Worm (Caenorhabditis elegans): ENCODE results near the gene fip-1.

fip-1 gene

DNA sequence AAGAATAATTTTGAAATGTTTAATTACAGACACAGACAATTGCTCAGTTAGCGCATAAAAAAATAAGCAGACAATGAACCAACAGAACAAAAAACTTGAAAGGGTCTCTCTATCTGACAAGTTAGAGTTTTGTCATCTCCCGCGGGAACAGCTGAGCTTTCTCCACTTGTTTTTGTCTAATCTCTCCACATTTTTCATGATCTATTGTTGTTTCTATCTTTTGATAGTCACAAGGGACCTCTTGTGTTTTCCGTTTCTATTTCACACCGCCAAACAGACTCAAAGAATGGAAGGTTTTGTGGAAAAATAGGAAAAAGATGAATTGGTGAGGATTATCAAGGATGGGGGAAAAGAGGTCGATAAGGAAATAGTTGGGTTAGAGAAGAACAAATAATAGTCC lies 2.7 kb upstream of the fip-1 start:
- no peak for TF ChIP-seq F49E8.2 (tag; optimal IDR thresholded peaks at IDR 0.05; ENCODE audit: borderline replicate concordance)
- peak; percentile 11 for TF ChIP-seq lin-39 (tag; optimal IDR thresholded peaks at IDR 0.05)
- peak in 1 of 2 experiments; percentile 94 for TF ChIP-seq unc-62 (GFP tag; optimal IDR thresholded peaks at IDR 0.05 in 1 of 2)
- TF ChIP-seq unc-62 (tag; optimal IDR thresholded peaks at IDR 0.05): no peak
- peak in 1 of 2 experiments; percentile 44 for TF ChIP-seq lsy-2 (tag; optimal IDR thresholded peaks at IDR 0.05)
- no peak for TF ChIP-seq nhr-41 (GFP tag; IDR thresholded peaks at IDR 0.05)
- peak in 1 of 2 experiments; percentile 30 for TF ChIP-seq daf-16 (GFP tag; optimal IDR thresholded peaks at IDR 0.05)
- TF ChIP-seq daf-16 (tag; optimal IDR thresholded peaks at IDR 0.05): no peak
- 0 out of 2 replicates have a peak, but pooled peaks have one; percentile 36 for TF ChIP-seq ceh-20 (GFP tag; IDR thresholded peaks at IDR 0.05)
- no peak for TF ChIP-seq spr-3 (GFP tag; optimal IDR thresholded peaks at IDR 0.05)
- peak; percentile 5 for TF ChIP-seq rbr-2 (tag; optimal IDR thresholded peaks at IDR 0.05)
- no peak for TF ChIP-seq ZK546.5 (tag; optimal IDR thresholded peaks at IDR 0.05)
- TF ChIP-seq hlh-30 (tag; optimal IDR thresholded peaks at IDR 0.05; ENCODE audit: insufficient read depth): peak; percentile 32
- 0 out of 2 replicates have a peak, but pooled peaks have one; percentile 10 for TF ChIP-seq hmg-1.1 (GFP tag; IDR thresholded peaks at IDR 0.05)
- peak; percentile 27 for TF ChIP-seq mep-1 (tag; optimal IDR thresholded peaks at IDR 0.05)
- TF ChIP-seq dmd-6 (GFP tag; IDR thresholded peaks at IDR 0.05): no peak

DNA sequence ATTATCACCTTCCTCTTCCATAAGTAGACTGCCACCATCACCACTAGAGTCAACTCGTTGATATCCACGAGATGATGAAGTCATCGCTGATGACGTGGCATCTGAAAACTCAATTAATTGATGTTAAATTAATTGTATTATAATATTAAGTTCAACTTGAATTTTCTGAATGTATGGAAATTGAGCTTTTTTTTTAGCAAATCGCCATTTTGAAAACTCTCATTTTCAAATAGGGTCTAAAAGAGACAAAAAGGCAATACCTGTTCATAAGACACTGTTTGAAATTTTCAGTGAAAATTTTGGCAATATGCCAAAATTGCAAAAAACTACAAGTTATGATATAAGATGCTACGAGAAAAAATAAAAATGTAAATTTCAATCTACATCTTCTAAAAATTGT lies 4.1 kb downstream of the fip-1 start, which contains the start of gene twk-7:
TSS of gene twk-7 (minus strand) at position 101 of the 400 bp plus-strand sequence.
- TF ChIP-seq pqm-1 (tag; optimal IDR thresholded peaks at IDR 0.05) (no peak), unc-62 (GFP tag; optimal IDR thresholded peaks at IDR 0.05 in 1 of 2) (no peak), unc-62 (tag; optimal IDR thresholded peaks at IDR 0.05) (no peak), egl-27 (tag; optimal IDR thresholded peaks at IDR 0.05) (no peak), madf-9 (GFP tag; conservative IDR thresholded peaks at IDR 0.05) (no peak), nhr-42 (GFP tag; IDR thresholded peaks at IDR 0.05) (no peak), dmd-9 (GFP tag; IDR thresholded peaks at IDR 0.05) (no peak), ctbp-1 (GFP tag; IDR thresholded peaks at IDR 0.05) (no peak), arid-1 (GFP tag; conservative IDR thresholded peaks at IDR 0.05) (no peak)

DNA sequence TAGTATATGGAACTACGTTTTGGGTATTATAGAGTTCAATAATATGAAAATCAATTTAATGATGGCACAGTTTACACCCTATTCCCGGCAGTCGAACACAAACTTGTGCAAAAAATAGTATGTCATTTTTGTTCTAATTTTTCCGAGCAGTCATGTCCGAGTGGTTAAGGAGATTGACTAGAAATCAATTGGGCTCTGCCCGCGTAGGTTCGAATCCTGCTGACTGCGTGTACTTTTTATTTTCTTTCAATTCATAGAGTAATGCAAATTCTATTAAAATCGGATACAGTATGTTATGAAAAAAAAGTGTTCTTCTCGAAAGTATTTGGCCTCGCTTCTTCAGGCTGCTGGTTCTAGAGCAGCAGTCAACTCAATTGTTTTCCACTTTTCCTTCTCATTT lies 6.5 kb downstream of the fip-1 start:
- TF ChIP-seq tag-97 (GFP tag; IDR thresholded peaks at IDR 0.05) (no peak), unc-130 (GFP tag; optimal IDR thresholded peaks at IDR 0.05) (peak; percentile 26), daf-19 (GFP tag; conservative IDR thresholded peaks at IDR 0.05) (no peak), dmd-8 (GFP tag; IDR thresholded peaks at IDR 0.05) (no peak), F10B5.3 (tag; optimal IDR thresholded peaks at IDR 0.05) (no peak), lin-38 (GFP tag; IDR thresholded peaks at IDR 0.05) (no peak), hif-1 (tag; optimal IDR thresholded peaks at IDR 0.05) (no peak), madf-9 (GFP tag; conservative IDR thresholded peaks at IDR 0.05) (no peak), vab-7 (GFP tag; IDR thresholded peaks at IDR 0.05) (peak; percentile 71), lin-29 (GFP tag; IDR thresholded peaks at IDR 0.05) (no peak), duxl-1 (tag; optimal IDR thresholded peaks at IDR 0.05; ENCODE audit: poor library complexity) (no peak), Y75B8A.6 (GFP tag; IDR thresholded peaks at IDR 0.05) (no peak), nhr-41 (GFP tag; IDR thresholded peaks at IDR 0.05) (0 out of 2 replicates have a peak, but pooled peaks have one; percentile 25), skn-1 (tag; optimal IDR thresholded peaks at IDR 0.05) (no peak), spr-1 (tag; optimal IDR thresholded peaks at IDR 0.05) (no peak), lsy-2 (tag; optimal IDR thresholded peaks at IDR 0.05) (no peak), lin-15B (tag; optimal IDR thresholded peaks at IDR 0.05) (no peak), fos-1 (tag; optimal IDR thresholded peaks at IDR 0.05) (no peak), nhr-42 (GFP tag; IDR thresholded peaks at IDR 0.05) (no peak), nhr-6 (tag; optimal IDR thresholded peaks at IDR 0.05) (no peak), F37D6.2 (tag; optimal IDR thresholded peaks at IDR 0.05) (no peak), mxl-3 (GFP tag; optimal IDR thresholded peaks at IDR 0.05) (no peak), nhr-237 (tag; optimal IDR thresholded peaks at IDR 0.05) (no peak), dpl-1 (GFP tag; optimal IDR thresholded peaks at IDR 0.05) (no peak), mes-2 (tag; optimal IDR thresholded peaks at IDR 0.05; ENCODE audit: poor library complexity, severe bottlenecking) (peak; percentile 54), jun-1 (tag; optimal IDR thresholded peaks at IDR 0.05) (no peak), dve-1 (tag; optimal IDR thresholded peaks at IDR 0.05; ENCODE audit: insufficient read depth) (no peak), gei-8 (GFP tag; optimal IDR thresholded peaks at IDR 0.05) (no peak), hlh-11 (tag; optimal IDR thresholded peaks at IDR 0.05) (no peak)
